Fruit fly (Drosophila melanogaster): ENCODE data around the gene CG8620.
A peak's percentile ranks its signal among the peaks of the same experiment; 100 is the strongest.

The CG8620 gene

DNA sequence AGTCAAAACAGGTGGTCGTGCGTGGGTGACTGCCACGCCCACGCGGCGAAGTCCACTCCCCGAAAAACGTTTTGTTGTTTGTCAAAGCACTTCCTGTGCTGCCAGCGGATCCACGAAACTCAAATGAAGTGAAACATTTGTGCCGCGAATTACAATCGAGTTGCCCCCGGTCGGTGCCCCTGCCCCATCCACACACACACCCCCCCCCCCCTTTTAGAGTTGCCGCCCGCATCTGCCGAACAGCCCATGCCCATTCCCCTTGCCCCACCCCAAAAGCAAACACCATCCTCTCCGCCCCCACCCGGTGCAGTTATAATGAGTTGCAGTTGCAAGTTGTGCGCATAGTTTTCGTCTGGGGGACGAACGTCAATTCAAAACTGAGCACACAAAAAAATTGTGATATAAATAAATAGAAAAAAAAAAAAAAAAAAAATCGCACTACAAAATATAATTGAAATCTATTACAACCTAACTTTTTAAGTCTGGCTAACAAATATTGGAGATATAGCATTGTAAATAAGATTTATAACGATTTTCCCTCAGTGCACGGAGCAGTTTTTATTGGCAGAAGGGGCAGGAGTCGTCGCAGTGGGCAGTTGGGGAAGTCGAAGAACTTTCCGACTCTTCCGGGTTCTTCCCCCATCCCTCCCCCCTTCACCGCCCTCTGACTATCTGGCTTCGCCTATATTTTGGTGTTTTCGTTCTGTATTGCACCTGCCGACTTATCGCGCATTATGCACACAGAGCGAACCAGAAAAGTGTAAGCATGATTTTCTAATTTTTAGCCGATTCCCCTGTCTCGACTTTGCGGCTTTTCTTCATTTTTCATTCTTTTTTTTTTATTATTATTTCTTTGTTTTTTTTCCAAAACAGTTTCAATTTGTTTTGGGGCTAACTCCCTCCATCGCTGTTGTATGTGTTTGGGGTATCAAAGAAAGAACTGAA, 6.1 kb upstream of the CG8620 start (continued):
- TF ChIP-seq CG8089 (GFP tag; optimal IDR thresholded peaks at IDR 0.05) (no peak), CG17829 (tag; optimal IDR thresholded peaks at IDR 0.05) (peak; percentile 67), Sry-δ (GFP tag; optimal IDR thresholded peaks at IDR 0.05) (no peak), row (GFP tag; IDR thresholded peaks at IDR 0.05) (peak; percentile 75), Gug (GFP tag; IDR thresholded peaks at IDR 0.05) (no peak), Jarid2 (GFP tag; optimal IDR thresholded peaks at IDR 0.05) (no peak), CG30403 (GFP tag; optimal IDR thresholded peaks at IDR 0.05) (peak; percentile 43), sug (tag; optimal IDR thresholded peaks at IDR 0.05) (no peak), CG16815 (GFP tag; optimal IDR thresholded peaks at IDR 0.05) (peak; percentile 29), salm (tag; optimal IDR thresholded peaks at IDR 0.05) (no peak), CG10543 (GFP tag; optimal IDR thresholded peaks at IDR 0.05) (no peak), Pdp1 (GFP tag; optimal IDR thresholded peaks at IDR 0.05) (peak; percentile 10 to 27), zf30C (GFP tag; optimal IDR thresholded peaks at IDR 0.05) (no peak), ase (GFP tag; IDR thresholded peaks at IDR 0.05) (peak; percentile 33; the same call in 1 of the 3 replicates), CG33557 (GFP tag; optimal IDR thresholded peaks at IDR 0.05) (peak; percentile 26), usp (GFP tag; optimal IDR thresholded peaks at IDR 0.05) (no peak), CG10959 (GFP tag; IDR thresholded peaks at IDR 0.05) (peak; percentile 44; the same call in 1 of the 2 replicates), gcm (GFP tag; optimal IDR thresholded peaks at IDR 0.05) (peak; percentile 77), CG4282 (GFP tag; optimal IDR thresholded peaks at IDR 0.05) (no peak), PHDP (tag; optimal IDR thresholded peaks at IDR 0.05) (peak; percentile 61), CG4404 (GFP tag; IDR thresholded peaks at IDR 0.05) (peak; percentile 24; the same call in 1 of the 2 replicates), CG1647 (GFP tag; optimal IDR thresholded peaks at IDR 0.05) (no peak), mld (GFP tag; IDR thresholded peaks at IDR 0.05; ENCODE audit: partially characterized antibody) (no peak), CG42726 (GFP tag; IDR thresholded peaks at IDR 0.05; ENCODE audit: partially characterized antibody) (no peak), gce (GFP tag; IDR thresholded peaks at IDR 0.05) (peak; percentile 53; the same call in 1 of the 3 replicates), maf-S (GFP tag; optimal IDR thresholded peaks at IDR 0.05) (no peak), gem (tag; optimal IDR thresholded peaks at IDR 0.05) (peak; percentile 65), CG17328 (GFP tag; IDR thresholded peaks at IDR 0.05) (peak; percentile 85), CG18764 (GFP tag; optimal IDR thresholded peaks at IDR 0.05) (peak; percentile 45), ftz-f1 (GFP tag; optimal IDR thresholded peaks at IDR 0.05) (no peak), CG7745 (tag; optimal IDR thresholded peaks at IDR 0.05) (peak; percentile 53), cg (GFP tag; optimal IDR thresholded peaks at IDR 0.05) (no peak), Drgx (GFP tag; IDR thresholded peaks at IDR 0.05) (peak; percentile 84), GATAe (GFP tag; conservative IDR thresholded peaks at IDR 0.05) (no peak), CG17385 (GFP tag; optimal IDR thresholded peaks at IDR 0.05) (peak; percentile 39), CG3847 (GFP tag; IDR thresholded peaks at IDR 0.05) (0 out of 2 replicates have a peak, but pooled peaks have one; percentile 31), CG10209 (GFP tag; optimal IDR thresholded peaks at IDR 0.05) (peak; percentile 53), CG15601 (tag; optimal IDR thresholded peaks at IDR 0.05) (peak; percentile 58), CG4730 (GFP tag; IDR thresholded peaks at IDR 0.05) (peak; percentile 48; the same call in 1 of the 2 replicates), CG8290 (GFP tag; optimal IDR thresholded peaks at IDR 0.05) (peak; percentile 15), CG8290 (tag; optimal IDR thresholded peaks at IDR 0.05) (no peak), lmd (GFP tag; IDR thresholded peaks at IDR 0.05) (peak; percentile 70; the same call in 1 of the 2 replicates), shn (GFP tag; optimal IDR thresholded peaks at IDR 0.05) (no peak), trem (tag; optimal IDR thresholded peaks at IDR 0.05) (peak; percentile 66), Hr39 (optimal IDR thresholded peaks at IDR 0.05) (no peak), tin (GFP tag; optimal IDR thresholded peaks at IDR 0.05) (peak; percentile 62), abd-A (tag; optimal IDR thresholded peaks at IDR 0.05) (no peak), CG13424 (tag; optimal IDR thresholded peaks at IDR 0.05) (peak; percentile 41), Ravus (GFP tag; IDR thresholded peaks at IDR 0.05) (no peak)
